Worm (Caenorhabditis elegans) whole organism, L1 larva: ENCODE results near the gene F12E12.2.
"Not testable (repeated sequence)": the region's sequence is repeated elsewhere in the genome, so short reads cannot be mapped to it uniquely, and the experiment has no call there.

Experiments
- blmp-1 ChIP-seq: fragments of 150-350 bp; optimal IDR thresholded peaks from 2 replicates; lab custom pipeline; 2014; ENCODE audit warnings: missing biosample characterization, missing genetic modification characterization
- ceh-82 ChIP-seq, 3 experiments: fragments of 150-350 bp in 1 of 3; sonication (generic microtip) in 2 of 3; optimal IDR thresholded peaks; 2 replicates each; lab custom pipeline; 2014 to 2017; ENCODE audit warnings: missing biosample characterization in 3 of 3, missing genetic modification characterization in 3 of 3
- lin-13 ChIP-seq: fragments of 150-350 bp; optimal IDR thresholded peaks from 2 replicates; lab custom pipeline; 2014; ENCODE audit warnings: missing biosample characterization, missing genetic modification reagents, missing genetic modification characterization
- lin-15B ChIP-seq: fragments of 150-350 bp; sonication (generic microtip); optimal IDR thresholded peaks from 3 replicates; lab custom pipeline; 2014; ENCODE audit warnings: missing biosample characterization, missing genetic modification characterization
- lin-39 ChIP-seq: fragments of 150-350 bp; optimal IDR thresholded peaks from 2 replicates; lab custom pipeline; 2014; ENCODE audit warnings: missing biosample characterization, missing genetic modification reagents, missing genetic modification characterization
- mep-1 ChIP-seq: fragments of 150-350 bp; optimal IDR thresholded peaks from 2 replicates; lab custom pipeline; 2014; ENCODE audit warnings: missing biosample characterization, missing genetic modification characterization
- nhr-71 ChIP-seq: sonication (generic microtip); optimal IDR thresholded peaks from 2 replicates; lab custom pipeline; 2016; ENCODE audit warnings: mild to moderate bottlenecking, missing genetic modification characterization, moderate library complexity, missing compliant biosample characterization
- unc-30 ChIP-seq: sonication (generic microtip); optimal IDR thresholded peaks from 2 replicates; lab custom pipeline; 2017; ENCODE audit warnings: missing biosample characterization, missing genetic modification characterization
- zag-1 ChIP-seq: fragments of 150-350 bp; optimal IDR thresholded peaks from 2 replicates; lab custom pipeline; 2014; ENCODE audit warnings: missing biosample characterization, missing genetic modification characterization

DNA sequence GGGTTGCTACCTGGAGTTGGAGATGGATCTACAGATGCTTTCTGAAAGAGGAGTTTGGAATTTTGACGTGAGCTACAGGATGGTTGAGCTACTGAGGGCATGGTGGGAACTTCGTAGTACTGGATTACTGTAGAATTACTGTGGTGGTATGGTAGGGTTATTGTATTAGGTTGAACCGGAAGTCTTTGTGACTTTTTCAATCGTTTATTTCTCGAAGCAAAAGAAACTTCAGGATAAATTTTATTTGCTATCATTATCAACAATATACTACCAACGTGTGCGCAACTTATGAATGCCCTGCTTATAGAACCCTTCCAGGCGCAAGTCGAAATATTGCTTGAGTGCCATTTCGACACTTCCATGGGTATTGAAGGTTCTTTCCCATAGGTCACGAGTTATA lies 21.9 kb downstream of the F12E12.2 start, which contains the start of gene T24E12.6:
- not testable (repeated sequence) for TF ChIP-seq blmp-1 (tag; lab: Kevin White, UChicago); mep-1 (tag; lab: Kevin White, UChicago); nhr-71 (tag; lab: Kevin White, UChicago); lin-15B (tag; lab: Kevin White, UChicago); unc-30 (tag; lab: Kevin White, UChicago); lin-13 (GFP tag; lab: Kevin White, UChicago); ceh-82 (tag; optimal IDR thresholded peaks at IDR 0.05; lab: Kevin White, UChicago); lin-39 (tag; lab: Kevin White, UChicago); zag-1 (tag; lab: Kevin White, UChicago)
